Worm (Caenorhabditis elegans) whole organism, early embryonic: Measurements from ENCODE around the gene C28D4.10.
"Not testable (repeated sequence)": the region's sequence is repeated elsewhere in the genome, so short reads cannot be mapped to it uniquely, and the experiment has no call there.

Source experiments
- B0310.2 ChIP-seq: sonication (generic microtip); optimal IDR thresholded peaks from 2 replicates; lab custom pipeline; 2016; ENCODE audit warnings: mild to moderate bottlenecking, missing genetic modification characterization, missing compliant biosample characterization
- F13C5.2 ChIP-seq: sonication (generic microtip); optimal IDR thresholded peaks from 2 replicates; lab custom pipeline; 2017; ENCODE audit warnings: mild to moderate bottlenecking, missing genetic modification characterization, inconsistent platforms, missing compliant biosample characterization
- aly-1 ChIP-seq: sonication (generic microtip); optimal IDR thresholded peaks from 2 replicates; lab custom pipeline; 2016; ENCODE audit warnings: missing genetic modification characterization, missing compliant biosample characterization
- ama-1 ChIP-seq: fragments of 150-350 bp; optimal IDR thresholded peaks from 2 replicates; lab custom pipeline; 2014
- ceh-13 ChIP-seq: fragments of 200-800 bp; sonication (Bioruptor generic); optimal IDR thresholded peaks from 2 replicates; lab custom pipeline; 2018; ENCODE audit warnings: mild to moderate bottlenecking, missing genetic modification characterization, missing compliant biosample characterization
- ceh-36 ChIP-seq: sonication (generic microtip); optimal IDR thresholded peaks from 2 replicates; lab custom pipeline; 2016; ENCODE audit warnings: missing genetic modification characterization, inconsistent platforms, missing compliant biosample characterization
- ets-7 ChIP-seq: sonication (generic microtip); optimal IDR thresholded peaks from 2 replicates; lab custom pipeline; 2016; ENCODE audit warnings: missing genotype, missing genetic modification characterization, missing compliant biosample characterization
- flt-1 ChIP-seq: fragments of 200-800 bp; sonication (Bioruptor generic); IDR thresholded peaks from 2 replicates; pipeline ENCODE4 v1.3.6; 2022; ENCODE audit warnings: missing genetic modification characterization, missing compliant biosample characterization
- hmbx-1 ChIP-seq: sonication (generic microtip); optimal IDR thresholded peaks from 2 replicates; lab custom pipeline; 2016; ENCODE audit warnings: mild to moderate bottlenecking, missing genetic modification characterization, missing compliant biosample characterization
- hmg-4 ChIP-seq: fragments of 200-800 bp; sonication (Bioruptor generic); optimal IDR thresholded peaks from 2 replicates; lab custom pipeline; 2018; ENCODE audit warnings: mild to moderate bottlenecking, missing genetic modification characterization, missing compliant biosample characterization
- hnd-1 ChIP-seq: sonication (generic microtip); optimal IDR thresholded peaks from 2 replicates; lab custom pipeline; 2016; ENCODE audit warnings: missing genetic modification characterization, missing compliant biosample characterization
- pes-1 ChIP-seq: fragments of 200-800 bp; sonication (Bioruptor generic); IDR thresholded peaks from 2 replicates; pipeline ENCODE4 v1.3.6; 2022; ENCODE audit warnings: missing genetic modification reagents, missing genetic modification characterization, missing compliant biosample characterization
- scrt-1 ChIP-seq: fragments of 200-800 bp; sonication (Bioruptor generic); IDR thresholded peaks from 2 replicates; pipeline ENCODE4 v1.3.6; 2022; ENCODE audit warnings: missing genetic modification characterization, missing compliant biosample characterization
- sea-1 ChIP-seq: fragments of 200-800 bp; sonication (Bioruptor generic); conservative IDR thresholded peaks from 2 replicates; pipeline ENCODE4 v1.3.6; 2022; ENCODE audit warnings: missing genetic modification characterization, missing compliant biosample characterization
- tbx-11 ChIP-seq: fragments of 200-800 bp; sonication (Bioruptor generic); IDR thresholded peaks from 2 replicates; pipeline ENCODE4 v1.3.6; 2022; ENCODE audit warnings: missing genetic modification characterization, missing compliant biosample characterization
- tbx-37 ChIP-seq: fragments of 200-800 bp; sonication (Bioruptor generic); conservative IDR thresholded peaks from 2 replicates; pipeline ENCODE4 v1.3.6; 2022; ENCODE audit warnings: missing genetic modification reagents, missing genetic modification characterization, missing compliant biosample characterization
- tra-4 ChIP-seq: sonication (generic microtip); optimal IDR thresholded peaks from 2 replicates; lab custom pipeline; 2017; ENCODE audit warnings: missing genetic modification characterization, missing compliant biosample characterization

C28D4.10 gene

DNA sequence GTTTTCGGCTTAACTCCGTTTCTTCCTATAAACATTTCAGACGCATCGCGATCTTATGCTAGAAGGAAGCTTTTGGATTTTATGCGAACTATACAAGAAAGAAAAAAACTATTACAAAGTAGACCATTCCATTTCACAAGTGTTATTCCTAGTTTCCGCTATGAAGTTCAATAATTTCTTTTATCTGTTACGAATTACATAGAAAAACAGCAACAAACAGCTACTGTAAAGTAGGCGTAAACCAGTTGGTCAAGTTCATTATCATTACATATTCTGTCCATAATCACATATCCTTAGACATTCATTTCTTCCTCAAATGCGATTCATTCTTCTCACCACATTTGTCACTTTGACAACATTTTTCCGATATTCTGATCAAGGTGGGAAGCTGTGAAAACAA is at the start of gene C28D4.10:
C28D4.10 (plus strand) TSS at position 301 of the 400 bp plus-strand sequence.
- TF ChIP-seq tra-4 (tag; lab: Kevin White, UChicago) (no peak), ceh-36 (no peak), B0310.2 (tag; lab: Kevin White, UChicago) (no peak), ets-7 (tag; lab: Kevin White, UChicago) (no peak), aly-1 (tag; lab: Kevin White, UChicago) (no peak), F13C5.2 (tag; lab: Kevin White, UChicago) (no peak), sea-1 (GFP tag; lab: Robert Waterston, UW) (no peak)

DNA sequence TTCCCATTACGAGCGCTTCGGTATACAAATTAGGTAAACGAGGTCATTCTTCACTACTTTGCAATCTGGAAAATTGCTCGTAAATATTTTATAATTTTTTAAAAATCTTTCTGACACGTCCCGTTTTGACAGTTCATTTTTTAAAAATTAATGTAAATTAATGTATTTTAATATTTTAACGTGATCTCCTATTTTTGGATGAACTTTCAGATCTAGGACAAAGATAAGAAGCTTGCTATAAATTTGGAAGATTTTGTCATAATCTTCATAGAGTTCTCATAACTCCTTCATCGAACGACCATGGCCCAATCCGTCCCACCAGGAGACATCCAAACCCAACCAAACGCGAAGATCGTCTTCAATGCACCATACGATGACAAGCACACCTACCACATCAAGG is 49.6 kb upstream of the C28D4.10 start, which contains the start of gene msp-76:
msp-76 (plus strand) TSS at position 301 of the 400 bp plus-strand sequence.
- TF ChIP-seq hnd-1 (tag; lab: Kevin White, UChicago); pes-1 (GFP tag; lab: Robert Waterston, UW); aly-1 (tag; lab: Kevin White, UChicago): not testable (repeated sequence)

DNA sequence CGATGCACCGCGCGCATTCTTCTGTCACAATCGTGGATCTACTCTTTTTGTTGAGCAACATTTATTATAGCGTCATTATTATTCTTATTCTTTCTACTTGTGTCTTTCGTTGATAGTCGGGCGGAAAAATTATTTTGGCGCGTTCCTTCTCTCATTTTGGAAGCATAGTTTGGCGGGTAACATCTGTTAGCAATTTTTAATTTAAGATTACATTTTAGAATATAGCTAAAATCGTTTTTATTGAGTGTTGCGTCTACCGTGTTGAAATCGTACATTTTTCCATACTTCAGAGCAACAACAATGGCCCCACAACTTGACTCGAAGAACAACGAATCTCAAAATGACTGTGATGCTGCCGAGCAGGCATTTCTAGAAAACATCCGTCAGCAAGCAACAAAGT is 47.6 kb upstream of the C28D4.10 start, which contains the start of gene sdz-36:
sdz-36 (plus strand) TSS at position 301 of the 400 bp plus-strand sequence.
- TF ChIP-seq ama-1 (lab: Kevin White, UChicago) (no peak), tbx-37 (GFP tag; lab: Robert Waterston, UW) (no peak), B0310.2 (tag; lab: Kevin White, UChicago) (no peak), ceh-13 (no peak), ets-7 (tag; lab: Kevin White, UChicago) (no peak), hmbx-1 (tag; lab: Kevin White, UChicago) (no peak), tbx-11 (GFP tag; lab: Robert Waterston, UW) (no peak)

DNA sequence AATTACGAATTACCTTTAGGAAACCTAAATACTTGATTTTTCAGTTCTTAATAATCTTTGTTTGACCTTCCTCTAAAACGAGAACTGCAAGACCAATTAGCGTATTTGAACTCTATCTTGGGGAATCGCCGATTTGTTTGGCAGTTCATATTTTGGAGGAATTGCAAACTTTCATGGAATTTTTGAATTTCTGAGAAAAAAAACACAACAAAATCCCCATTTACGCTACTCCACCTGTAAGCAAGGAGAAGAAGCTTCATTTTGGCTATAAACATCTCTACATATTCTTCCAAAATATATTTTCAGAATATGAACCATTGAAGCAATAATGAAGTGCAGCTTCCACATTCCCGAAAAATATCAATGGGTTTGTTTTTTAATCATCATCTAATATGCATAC is 45.4 kb upstream of the C28D4.10 start, which contains the start of gene twk-9:
twk-9 (plus strand) TSS at position 301 of the 400 bp plus-strand sequence.
- TF ChIP-seq flt-1 (GFP tag; lab: Robert Waterston, UW) (no peak), F13C5.2 (tag; lab: Kevin White, UChicago) (no peak), aly-1 (tag; lab: Kevin White, UChicago) (no peak), ets-7 (tag; lab: Kevin White, UChicago) (no peak), ceh-36 (no peak), B0310.2 (tag; lab: Kevin White, UChicago) (no peak), scrt-1 (GFP tag; lab: Robert Waterston, UW) (no peak), tra-4 (tag; lab: Kevin White, UChicago) (no peak), sea-1 (GFP tag; lab: Robert Waterston, UW) (no peak), ama-1 (lab: Kevin White, UChicago) (no peak), pes-1 (GFP tag; lab: Robert Waterston, UW) (no peak), hmbx-1 (tag; lab: Kevin White, UChicago) (no peak), tbx-37 (GFP tag; lab: Robert Waterston, UW) (no peak), hnd-1 (tag; lab: Kevin White, UChicago) (no peak)

DNA sequence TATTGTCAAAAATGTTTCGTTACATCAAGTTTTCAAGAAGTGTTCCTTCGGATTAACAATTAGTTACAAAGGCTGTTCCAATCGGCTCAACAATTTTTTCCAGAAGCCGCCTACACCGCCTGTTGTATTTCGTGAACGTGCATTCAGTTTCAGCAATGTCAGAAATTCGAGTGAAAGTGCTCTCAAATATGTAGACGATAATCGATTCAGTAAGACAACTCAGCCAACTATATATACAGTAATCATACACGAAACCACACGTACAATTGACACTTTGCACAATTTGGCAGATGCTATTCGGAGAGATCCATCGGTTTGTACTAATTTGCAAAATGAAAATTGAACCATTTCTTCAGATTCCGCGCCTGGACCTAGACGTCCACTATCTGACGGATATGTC is 41.8 kb upstream of the C28D4.10 start:
- TF ChIP-seq ceh-13 (no peak), B0310.2 (tag; lab: Kevin White, UChicago) (no peak), scrt-1 (GFP tag; lab: Robert Waterston, UW) (no peak), tbx-37 (GFP tag; lab: Robert Waterston, UW) (no peak), hmbx-1 (tag; lab: Kevin White, UChicago) (no peak)

DNA sequence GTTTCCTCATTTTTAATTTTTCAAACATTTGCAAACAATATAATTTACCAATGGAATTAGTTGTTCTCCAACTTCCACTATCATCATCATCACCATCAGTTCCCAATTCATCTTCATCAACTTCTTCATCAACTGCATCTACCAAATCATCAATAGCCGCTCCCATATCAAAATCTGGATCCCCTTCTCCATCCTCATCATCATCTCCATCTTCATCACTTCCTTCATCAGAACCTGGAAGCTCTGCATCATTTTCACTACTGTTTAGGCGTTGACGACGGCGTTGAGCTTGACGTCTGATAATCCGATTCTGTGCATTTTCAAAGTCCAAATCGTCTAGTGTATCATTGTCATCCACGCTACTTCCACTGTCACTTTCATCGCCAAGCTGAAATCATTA is 40.4 kb upstream of the C28D4.10 start:
- no peak for TF ChIP-seq hmg-4 (GFP tag; lab: Kevin White, UChicago)
- TF ChIP-seq ceh-36 = no peak
- TF ChIP-seq flt-1 (GFP tag; lab: Robert Waterston, UW) = no peak
- no peak for TF ChIP-seq ama-1 (lab: Kevin White, UChicago)

DNA sequence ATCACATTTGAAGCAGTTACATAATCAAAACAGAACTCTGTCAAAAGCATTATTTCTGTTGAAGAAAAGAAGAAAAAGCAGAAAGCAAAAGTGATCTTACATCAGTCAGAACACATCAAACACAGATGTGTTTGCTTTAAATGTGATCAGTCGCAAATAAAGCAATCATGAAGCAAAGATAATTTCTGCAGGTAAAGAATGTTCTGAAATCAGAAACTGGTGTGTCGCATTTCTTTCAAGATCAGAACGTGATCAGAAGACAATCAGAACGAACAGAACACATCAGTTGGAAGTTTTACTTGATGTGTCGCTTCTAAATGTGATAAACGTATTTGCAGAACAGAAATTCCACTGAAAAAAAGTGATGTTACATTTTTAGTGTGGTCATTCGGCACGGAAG is 39.2 kb upstream of the C28D4.10 start:
- TF ChIP-seq ceh-36 (no peak), F13C5.2 (tag; lab: Kevin White, UChicago) (no peak), ama-1 (lab: Kevin White, UChicago) (no peak), pes-1 (GFP tag; lab: Robert Waterston, UW) (no peak), hnd-1 (tag; lab: Kevin White, UChicago) (no peak), aly-1 (tag; lab: Kevin White, UChicago) (no peak), scrt-1 (GFP tag; lab: Robert Waterston, UW) (no peak), hmg-4 (GFP tag; lab: Kevin White, UChicago) (no peak), sea-1 (GFP tag; lab: Robert Waterston, UW) (no peak), tra-4 (tag; lab: Kevin White, UChicago) (no peak)

DNA sequence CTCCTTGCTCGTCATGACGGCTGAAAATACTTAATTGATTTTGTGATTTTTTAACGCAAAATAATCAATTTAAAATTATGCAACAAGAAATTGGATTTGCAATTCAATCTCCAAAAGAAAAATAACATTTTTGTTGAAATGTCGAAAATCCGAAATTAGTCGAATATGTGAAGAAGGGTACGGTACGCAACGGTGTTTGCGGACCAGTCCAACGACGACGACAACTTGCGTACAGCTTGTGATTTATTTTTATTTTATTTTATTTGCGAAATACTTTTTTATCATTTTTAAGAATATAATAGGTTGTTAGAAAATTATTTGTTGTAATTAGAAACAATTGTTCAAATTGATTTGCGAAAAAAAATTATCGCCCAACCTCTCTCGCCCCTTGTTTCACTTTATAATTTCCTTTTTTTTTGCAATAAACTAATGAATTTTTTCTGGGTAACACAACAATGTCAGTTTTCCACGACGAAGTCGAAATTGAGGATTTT is 31.5 kb upstream of the C28D4.10 start, which contains the start of the genes dcaf-1 and dph-3:
dcaf-1 (minus strand) TSS at position 20 of the 494 bp plus-strand sequence.
dph-3 (plus strand) TSS at position 444 of the 494 bp plus-strand sequence.
- TF ChIP-seq flt-1 (GFP tag; lab: Robert Waterston, UW) = no peak
- TF ChIP-seq scrt-1 (GFP tag; lab: Robert Waterston, UW) = no peak
- no peak for TF ChIP-seq ceh-13
- TF ChIP-seq tra-4 (tag; lab: Kevin White, UChicago) = no peak
- no peak for TF ChIP-seq sea-1 (GFP tag; lab: Robert Waterston, UW)
